Worm (Caenorhabditis elegans) whole organism, L1 larva: Measurements from ENCODE around the gene lrx-1.
A peak's percentile ranks its signal among the peaks of the same experiment; 100 is the strongest.

Experiments
- C04F5.9 ChIP-seq: sonication (generic microtip); optimal IDR thresholded peaks from 2 replicates; lab custom pipeline; 2016; ENCODE audit warnings: missing genetic modification characterization, missing compliant biosample characterization
- C16A3.4 ChIP-seq: fragments of 150-350 bp; optimal IDR thresholded peaks from 2 replicates; lab custom pipeline; 2014; ENCODE audit warnings: missing biosample characterization, missing genetic modification characterization
- C34B4.2 ChIP-seq: sonication (generic microtip); optimal IDR thresholded peaks from 2 replicates; lab custom pipeline; 2017; ENCODE audit warnings: mild to moderate bottlenecking, missing genetic modification characterization, missing compliant biosample characterization
- F16B12.6 ChIP-seq: fragments of 150-350 bp; optimal IDR thresholded peaks from 2 replicates; lab custom pipeline; 2014; ENCODE audit warnings: missing biosample characterization, missing genetic modification characterization
- aha-1 ChIP-seq: fragments of 150-350 bp; optimal IDR thresholded peaks from 2 replicates; lab custom pipeline; 2014; ENCODE audit warnings: missing biosample characterization, missing genetic modification characterization
- blmp-1 ChIP-seq: fragments of 150-350 bp; optimal IDR thresholded peaks from 2 replicates; lab custom pipeline; 2014; ENCODE audit warnings: missing biosample characterization, missing genetic modification characterization
- ceh-63 ChIP-seq: fragments of 200-800 bp; sonication (Bioruptor generic); optimal IDR thresholded peaks from 2 replicates; lab custom pipeline; 2018; ENCODE audit warnings: mild to moderate bottlenecking, missing genetic modification characterization, missing compliant biosample characterization
- ceh-82 ChIP-seq, 3 experiments: fragments of 150-350 bp in 1 of 3; sonication (generic microtip) in 2 of 3; optimal IDR thresholded peaks; 2 replicates each; lab custom pipeline; 2014 to 2017; ENCODE audit warnings: missing biosample characterization in 3 of 3, missing genetic modification characterization in 3 of 3
- ceh-90 ChIP-seq: sonication (generic microtip); optimal IDR thresholded peaks from 2 replicates; lab custom pipeline; 2016; ENCODE audit warnings: missing genetic modification characterization, missing compliant biosample characterization
- ces-1 ChIP-seq: fragments of 150-350 bp; optimal IDR thresholded peaks from 2 replicates; lab custom pipeline; 2014; ENCODE audit warnings: missing biosample characterization, missing genetic modification reagents, missing genetic modification characterization
- dpl-1 ChIP-seq, 3 experiments: fragments of 150-350 bp in 2 of 3; sonication (generic microtip) in 1 of 3; optimal IDR thresholded peaks; 2 replicates each; lab custom pipeline; 2014 to 2017; ENCODE audit warnings: missing biosample characterization in 3 of 3, missing genetic modification characterization in 3 of 3, missing genetic modification reagents in 3 of 3
- dsc-1 ChIP-seq: sonication (generic microtip); optimal IDR thresholded peaks from 2 replicates; lab custom pipeline; 2016; ENCODE audit warnings: mild to moderate bottlenecking, missing genetic modification characterization, missing compliant biosample characterization
- efl-1 ChIP-seq, 4 experiments: fragments of 150-350 bp; optimal IDR thresholded peaks in 3 of 4; peaks in 1 of 4; 1 replicate in 1 of 4; 2 replicates in 3 of 4; lab custom pipeline; 2014; ENCODE audit warnings: missing biosample characterization in 2 of 4, missing genetic modification characterization in 2 of 4, missing genetic modification reagents in 2 of 4
- egl-13 ChIP-seq: sonication (generic microtip); optimal IDR thresholded peaks from 2 replicates; lab custom pipeline; 2016; ENCODE audit warnings: missing genotype, missing genetic modification reagents, missing genetic modification characterization, missing compliant biosample characterization
- fkh-10 ChIP-seq: sonication (generic microtip); optimal IDR thresholded peaks from 2 replicates; lab custom pipeline; 2017; ENCODE audit warnings: missing biosample characterization, missing genetic modification reagents, missing genetic modification characterization
- fkh-4 ChIP-seq: sonication (generic microtip); optimal IDR thresholded peaks from 2 replicates; lab custom pipeline; 2016; ENCODE audit warnings: missing compliant biosample characterization, missing genetic modification characterization, borderline replicate concordance
- grh-1 ChIP-seq: fragments of 200-800 bp; sonication (Bioruptor generic); IDR thresholded peaks from 2 replicates; pipeline ENCODE4 v1.3.6; 2022; ENCODE audit warnings: missing genetic modification reagents, missing genetic modification characterization, missing compliant biosample characterization
- hlh-17 ChIP-seq: fragments of 200-800 bp; sonication (Bioruptor generic); optimal IDR thresholded peaks from 2 replicates; lab custom pipeline; 2018; ENCODE audit warnings: missing genetic modification characterization, mild to moderate bottlenecking, missing compliant biosample characterization, moderate library complexity, borderline replicate concordance
- hlh-4 ChIP-seq: sonication (generic microtip); optimal IDR thresholded peaks from 2 replicates; lab custom pipeline; 2016; ENCODE audit warnings: mild to moderate bottlenecking, missing genetic modification characterization, missing compliant biosample characterization
- hpl-2 ChIP-seq: fragments of 150-350 bp; optimal IDR thresholded peaks from 2 replicates; lab custom pipeline; 2014; ENCODE audit warnings: missing biosample characterization, missing genetic modification reagents, missing genetic modification characterization
- irx-1 ChIP-seq: sonication (generic microtip); optimal IDR thresholded peaks from 2 replicates; lab custom pipeline; 2016; ENCODE audit warnings: missing genetic modification characterization, missing compliant biosample characterization
- isw-1 ChIP-seq: fragments of 200-800 bp; sonication (Bioruptor generic); IDR thresholded peaks from 2 replicates; pipeline ENCODE4 v1.3.6; 2022; ENCODE audit warnings: missing genetic modification characterization, missing compliant biosample characterization
- jun-1 ChIP-seq: fragments of 150-350 bp; optimal IDR thresholded peaks from 2 replicates; lab custom pipeline; 2014; ENCODE audit warnings: missing biosample characterization, missing genetic modification reagents, missing genetic modification characterization
- lin-13 ChIP-seq: fragments of 150-350 bp; optimal IDR thresholded peaks from 2 replicates; lab custom pipeline; 2014; ENCODE audit warnings: missing biosample characterization, missing genetic modification reagents, missing genetic modification characterization
- lin-14 ChIP-seq: fragments of 200-800 bp; sonication (Bioruptor generic); optimal IDR thresholded peaks from 2 replicates; lab custom pipeline; 2018; ENCODE audit warnings: mild to moderate bottlenecking, missing genetic modification characterization, moderate library complexity, missing compliant biosample characterization
- lin-35 ChIP-seq, 2 experiments: fragments of 150-350 bp; optimal IDR thresholded peaks; 2 replicates each; lab custom pipeline; 2014; ENCODE audit warnings: missing biosample characterization in 2 of 2, missing genetic modification characterization in 2 of 2, missing genetic modification reagents in 2 of 2
- lin-39 ChIP-seq: fragments of 150-350 bp; optimal IDR thresholded peaks from 2 replicates; lab custom pipeline; 2014; ENCODE audit warnings: missing biosample characterization, missing genetic modification reagents, missing genetic modification characterization
- lir-3 ChIP-seq: sonication (generic microtip); optimal IDR thresholded peaks from 2 replicates; lab custom pipeline; 2016; ENCODE audit warnings: mild to moderate bottlenecking, missing genetic modification characterization, moderate library complexity, missing compliant biosample characterization; ENCODE audit not compliant: poor library complexity
- lsy-2 ChIP-seq, 2 experiments: fragments of 150-350 bp; optimal IDR thresholded peaks; 2 replicates each; lab custom pipeline; 2014; ENCODE audit warnings: missing biosample characterization in 2 of 2, missing genetic modification characterization in 2 of 2
- mab-9 ChIP-seq: fragments of 200-800 bp; sonication (Bioruptor generic); IDR thresholded peaks from 2 replicates; pipeline ENCODE4 v1.3.6; 2022; ENCODE audit warnings: missing genetic modification reagents, missing genetic modification characterization, missing compliant biosample characterization
- mef-2 ChIP-seq: fragments of 150-350 bp; optimal IDR thresholded peaks from 2 replicates; lab custom pipeline; 2014; ENCODE audit warnings: missing biosample characterization, missing genetic modification characterization
- nhr-11 ChIP-seq: fragments of 150-350 bp; optimal IDR thresholded peaks from 2 replicates; lab custom pipeline; 2014; ENCODE audit warnings: missing biosample characterization, missing genetic modification characterization
- nhr-19 ChIP-seq: fragments of 200-800 bp; sonication (Bioruptor generic); conservative IDR thresholded peaks from 2 replicates; pipeline ENCODE4 v1.3.6; 2022; ENCODE audit warnings: missing genetic modification characterization, missing compliant biosample characterization
- nhr-47 ChIP-seq: sonication (generic microtip); optimal IDR thresholded peaks from 2 replicates; lab custom pipeline; 2016; ENCODE audit warnings: mild to moderate bottlenecking, missing genetic modification characterization, moderate library complexity, missing compliant biosample characterization
- nhr-77 ChIP-seq: fragments of 150-350 bp; optimal IDR thresholded peaks from 2 replicates; lab custom pipeline; 2014; ENCODE audit warnings: missing biosample characterization, missing genetic modification characterization
- nhr-85 ChIP-seq: sonication (generic microtip); peaks from one replicate; lab custom pipeline; 2016; ENCODE audit warnings: missing genetic modification characterization, inconsistent platforms, missing compliant biosample characterization
- nhr-90 ChIP-seq: sonication (generic microtip); optimal IDR thresholded peaks from 2 replicates; lab custom pipeline; 2016; ENCODE audit warnings: mild to moderate bottlenecking, missing genetic modification characterization, missing compliant biosample characterization; ENCODE audit not compliant: poor library complexity
- pag-3 ChIP-seq: sonication (generic microtip); optimal IDR thresholded peaks from 2 replicates; lab custom pipeline; 2017; ENCODE audit warnings: missing genetic modification characterization, mild to moderate bottlenecking, missing compliant biosample characterization, antibody characterized with exemption, borderline replicate concordance; ENCODE audit not compliant: insufficient read depth
- pax-3 ChIP-seq: fragments of 200-800 bp; sonication (Bioruptor generic); optimal IDR thresholded peaks from 2 replicates; lab custom pipeline; 2018; ENCODE audit warnings: mild to moderate bottlenecking, missing genetic modification characterization, moderate library complexity, missing compliant biosample characterization
- pqm-1 ChIP-seq: sonication (generic microtip); optimal IDR thresholded peaks from 3 replicates; lab custom pipeline; 2017; ENCODE audit warnings: missing biosample characterization, missing genetic modification characterization
- skn-1 ChIP-seq: fragments of 150-350 bp; optimal IDR thresholded peaks from 2 replicates; lab custom pipeline; 2014; ENCODE audit warnings: missing biosample characterization, missing genetic modification characterization
- snpc-4 ChIP-seq: fragments of 150-350 bp; optimal IDR thresholded peaks from 2 replicates; lab custom pipeline; 2014; ENCODE audit warnings: missing biosample characterization, missing genetic modification characterization
- snu-23 ChIP-seq: sonication (generic microtip); optimal IDR thresholded peaks from 2 replicates; lab custom pipeline; 2016; ENCODE audit warnings: missing genetic modification characterization, missing compliant biosample characterization
- sox-4 ChIP-seq: sonication (generic microtip); optimal IDR thresholded peaks from 2 replicates; lab custom pipeline; 2016; ENCODE audit warnings: missing genetic modification characterization, missing compliant biosample characterization
- sptf-1 ChIP-seq: fragments of 150-350 bp; optimal IDR thresholded peaks from 2 replicates; lab custom pipeline; 2014; ENCODE audit warnings: missing biosample characterization, missing genetic modification characterization
- sup-37 ChIP-seq: fragments of 200-800 bp; sonication (Bioruptor generic); optimal IDR thresholded peaks from 2 replicates; lab custom pipeline; 2018; ENCODE audit warnings: mild to moderate bottlenecking, missing genetic modification characterization, missing compliant biosample characterization
- swsn-7 ChIP-seq: sonication (generic microtip); optimal IDR thresholded peaks from 2 replicates; lab custom pipeline; 2016; ENCODE audit warnings: missing genetic modification characterization, missing compliant biosample characterization
- unc-30 ChIP-seq: sonication (generic microtip); optimal IDR thresholded peaks from 2 replicates; lab custom pipeline; 2017; ENCODE audit warnings: missing biosample characterization, missing genetic modification characterization

Gene lrx-1

DNA sequence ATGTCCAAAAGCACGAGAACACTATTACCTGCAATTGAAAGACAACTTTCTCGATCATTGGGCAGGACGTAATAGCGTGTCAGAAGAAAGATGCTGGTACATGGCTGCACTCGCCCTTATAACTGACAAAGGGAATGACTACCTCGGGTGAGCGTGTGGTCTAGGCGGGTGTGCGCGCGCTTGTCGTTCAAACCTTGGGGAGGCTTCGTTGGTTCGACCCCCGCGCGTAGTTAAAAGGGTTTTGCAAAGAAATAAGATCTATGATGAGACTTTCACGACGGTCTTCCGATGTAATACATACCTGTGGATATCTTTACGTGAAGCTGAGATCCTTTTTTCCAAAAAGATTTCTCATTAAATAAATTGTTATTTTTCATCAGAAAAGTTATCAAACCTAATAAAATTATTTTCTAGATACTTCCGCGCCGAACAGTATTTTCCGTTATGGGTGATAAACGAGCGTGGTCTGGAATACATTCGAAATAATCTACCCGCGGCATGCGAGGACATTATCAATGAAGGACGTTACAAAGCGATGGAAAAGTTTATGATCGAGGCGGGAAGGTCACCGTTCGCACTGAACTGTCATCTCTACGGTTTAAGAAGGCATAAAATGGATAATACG lies 51.2 kb downstream of the lrx-1 start (continued):
- peak; percentile 69 for TF ChIP-seq sup-37 (GFP tag; lab: Kevin White, UChicago)
- TF ChIP-seq nhr-19 (GFP tag; lab: Robert Waterston, UW): peak; percentile 86
- TF ChIP-seq nhr-85: peak; percentile 93
- peak; percentile 73 for TF ChIP-seq irx-1
- no peak for TF ChIP-seq hlh-4 (tag; lab: Kevin White, UChicago)
- TF ChIP-seq dsc-1 (tag; lab: Kevin White, UChicago): peak; percentile 91
- peak; percentile 65 for TF ChIP-seq lin-13 (GFP tag; lab: Kevin White, UChicago)
- TF ChIP-seq F16B12.6 (tag; lab: Kevin White, UChicago): no peak
- no peak for TF ChIP-seq mef-2 (tag; lab: Kevin White, UChicago)
- TF ChIP-seq egl-13 (tag; lab: Kevin White, UChicago): peak; percentile 81
- TF ChIP-seq ceh-63 (GFP tag; lab: Kevin White, UChicago): peak; percentile 64
- no peak for TF ChIP-seq sptf-1 (tag; lab: Kevin White, UChicago)
- TF ChIP-seq hpl-2 (GFP tag; lab: Kevin White, UChicago): peak; percentile 26
- TF ChIP-seq ces-1: no peak
- peak; percentile 56 for TF ChIP-seq fkh-10 (GFP tag; lab: Kevin White, UChicago)
- no peak for TF ChIP-seq aha-1 (tag; lab: Kevin White, UChicago)
- peak; percentile 75 for TF ChIP-seq mab-9 (GFP tag; lab: Robert Waterston, UW)
- peak; percentile 16 for TF ChIP-seq lin-39 (tag; lab: Kevin White, UChicago)
- peak; percentile 86 for TF ChIP-seq snu-23 (GFP tag; lab: Kevin White, UChicago)
- peak; percentile 93 for TF ChIP-seq nhr-47
- TF ChIP-seq C04F5.9: no peak
- no peak for TF ChIP-seq C34B4.2 (tag; lab: Kevin White, UChicago)
- TF ChIP-seq fkh-4 (tag; lab: Kevin White, UChicago): peak; percentile 14
- peak; percentile 87 for TF ChIP-seq nhr-90
- peak; percentile 76 for TF ChIP-seq lin-14 (GFP tag; lab: Kevin White, UChicago)
- no peak for TF ChIP-seq hlh-17 (GFP tag; lab: Kevin White, UChicago)
- peak; percentile 23; the same call in 1 of the 2 replicates for TF ChIP-seq isw-1 (GFP tag; lab: Robert Waterston, UW)
- TF ChIP-seq dpl-1 (GFP tag; optimal IDR thresholded peaks at IDR 0.05; lab: Kevin White, UChicago): peak; percentile 27 to 68 (median 56)
- TF ChIP-seq skn-1: peak; percentile 88
- TF ChIP-seq unc-30: no peak
- TF ChIP-seq ceh-82 (tag; optimal IDR thresholded peaks at IDR 0.05; lab: Kevin White, UChicago): peak; percentile 69 to 88 (median 84)
- TF ChIP-seq pax-3 (tag; lab: Kevin White, UChicago): peak; percentile 93
- TF ChIP-seq lsy-2 (tag; optimal IDR thresholded peaks at IDR 0.05; lab: Kevin White, UChicago): peak; percentile 73 to 77
- TF ChIP-seq pag-3 (tag; lab: Kevin White, UChicago): peak; percentile 56
- TF ChIP-seq ceh-90 (tag; lab: Kevin White, UChicago): peak; percentile 23
- peak; percentile 85 for TF ChIP-seq jun-1 (tag; lab: Kevin White, UChicago)
- peak; percentile 74 for TF ChIP-seq grh-1 (GFP tag; lab: Robert Waterston, UW)
- peak; percentile 87 for TF ChIP-seq swsn-7
- peak; percentile 77 for TF ChIP-seq C16A3.4
- TF ChIP-seq nhr-11 (tag; lab: Kevin White, UChicago): peak; percentile 19
- peak; percentile 79 for TF ChIP-seq nhr-77 (tag; lab: Kevin White, UChicago)
- peak; percentile 80 for TF ChIP-seq pqm-1
- peak; percentile 57 for TF ChIP-seq snpc-4 (tag; lab: Kevin White, UChicago)
- peak; percentile 71 to 74 for TF ChIP-seq lin-35 (GFP tag; optimal IDR thresholded peaks at IDR 0.05; lab: Kevin White, UChicago)
- TF ChIP-seq sox-4 (tag; lab: Kevin White, UChicago): peak; percentile 72
- no peak for TF ChIP-seq blmp-1 (tag; lab: Kevin White, UChicago)
- peak; percentile 69 to 73 for TF ChIP-seq efl-1 (optimal IDR thresholded peaks at IDR 0.05; lab: Kevin White, UChicago)
- peak; percentile 52 to 97 for TF ChIP-seq efl-1 (GFP tag; optimal IDR thresholded peaks at IDR 0.05 in 1 of 2; lab: Kevin White, UChicago)
- TF ChIP-seq lir-3 (tag; lab: Kevin White, UChicago): peak; percentile 10
- TF ChIP-seq, all 84 proteins: peak for 63
